Worm (Caenorhabditis elegans) whole organism, late embryonic: Measurements from ENCODE around the gene metl-13.
A peak's percentile ranks its signal among the peaks of the same experiment; 100 is the strongest.

ENCODE experiments used
- C38D4.7 ChIP-seq: fragments of 200-800 bp; sonication (Bioruptor generic); optimal IDR thresholded peaks from 2 replicates; lab custom pipeline; 2018; ENCODE audit warnings: mild to moderate bottlenecking, missing genetic modification characterization, moderate library complexity, missing compliant biosample characterization
- F13H6.1 ChIP-seq: sonication (generic microtip); optimal IDR thresholded peaks from 2 replicates; lab custom pipeline; 2016; ENCODE audit warnings: missing genetic modification characterization, missing compliant biosample characterization
- ceh-14 ChIP-seq: sonication (generic microtip); optimal IDR thresholded peaks from 2 replicates; lab custom pipeline; 2016; ENCODE audit warnings: missing genotype, missing genetic modification characterization, missing compliant biosample characterization
- ceh-18 ChIP-seq: sonication (generic microtip); optimal IDR thresholded peaks from 2 replicates; lab custom pipeline; 2016; ENCODE audit warnings: missing genetic modification characterization, missing compliant biosample characterization
- ceh-2 ChIP-seq: sonication (generic microtip); optimal IDR thresholded peaks from 2 replicates; lab custom pipeline; 2016; ENCODE audit warnings: missing genotype, missing genetic modification characterization, missing compliant biosample characterization
- ceh-24 ChIP-seq: sonication (generic microtip); optimal IDR thresholded peaks from 2 replicates; lab custom pipeline; 2016; ENCODE audit warnings: mild to moderate bottlenecking, missing genetic modification characterization, missing compliant biosample characterization
- ceh-31 ChIP-seq: sonication (generic microtip); optimal IDR thresholded peaks from 2 replicates; lab custom pipeline; 2016; ENCODE audit warnings: missing genetic modification characterization, missing compliant biosample characterization
- ceh-34 ChIP-seq: sonication (generic microtip); optimal IDR thresholded peaks from 2 replicates; lab custom pipeline; 2016; ENCODE audit warnings: mild to moderate bottlenecking, missing genetic modification characterization, missing compliant biosample characterization
- ceh-45 ChIP-seq: fragments of 200-800 bp; sonication (Bioruptor generic); IDR thresholded peaks from 2 replicates; pipeline ENCODE4 v1.3.6; 2022; ENCODE audit warnings: missing genetic modification reagents, missing genetic modification characterization, missing compliant biosample characterization
- ceh-48 ChIP-seq: sonication (generic microtip); optimal IDR thresholded peaks from 2 replicates; lab custom pipeline; 2016; ENCODE audit warnings: missing genetic modification characterization, inconsistent platforms, missing compliant biosample characterization
- ceh-6 ChIP-seq: fragments of 200-800 bp; sonication (Bioruptor generic); optimal IDR thresholded peaks from 2 replicates; lab custom pipeline; 2018; ENCODE audit warnings: mild to moderate bottlenecking, missing genetic modification characterization, missing compliant biosample characterization
- dve-1 ChIP-seq: sonication (generic microtip); optimal IDR thresholded peaks from 2 replicates; lab custom pipeline; 2017; ENCODE audit warnings: antibody characterized with exemption, mild to moderate bottlenecking, missing genetic modification characterization, missing compliant biosample characterization
- ets-4 ChIP-seq: sonication (generic microtip); optimal IDR thresholded peaks from 2 replicates; lab custom pipeline; 2016; ENCODE audit warnings: missing genetic modification characterization, missing compliant biosample characterization
- eyg-1 ChIP-seq: sonication (generic microtip); optimal IDR thresholded peaks from 2 replicates; lab custom pipeline; 2016; ENCODE audit warnings: missing genotype, missing genetic modification characterization, missing compliant biosample characterization
- fax-1 ChIP-seq: sonication (generic microtip); optimal IDR thresholded peaks from 2 replicates; lab custom pipeline; 2016; ENCODE audit warnings: missing genotype, missing genetic modification characterization, missing compliant biosample characterization
- fkh-10 ChIP-seq: fragments of 150-350 bp; optimal IDR thresholded peaks from 2 replicates; lab custom pipeline; 2014; ENCODE audit warnings: missing biosample characterization, missing genetic modification reagents, missing genetic modification characterization
- fkh-6 ChIP-seq: sonication (generic microtip); optimal IDR thresholded peaks from 2 replicates; lab custom pipeline; 2016; ENCODE audit warnings: missing genetic modification characterization, missing compliant biosample characterization
- gmeb-2 ChIP-seq: sonication (generic microtip); optimal IDR thresholded peaks from 2 replicates; lab custom pipeline; 2016; ENCODE audit warnings: missing genetic modification characterization, inconsistent platforms, missing compliant biosample characterization
- hlh-15 ChIP-seq: sonication (generic microtip); optimal IDR thresholded peaks from 2 replicates; lab custom pipeline; 2016; ENCODE audit warnings: missing genetic modification characterization, missing compliant biosample characterization
- hlh-30 ChIP-seq: sonication (generic microtip); optimal IDR thresholded peaks from 2 replicates; lab custom pipeline; 2017; ENCODE audit warnings: antibody characterized with exemption, missing genetic modification characterization, missing compliant biosample characterization; ENCODE audit not compliant: insufficient read depth
- hlh-6 ChIP-seq: sonication (generic microtip); optimal IDR thresholded peaks from 2 replicates; lab custom pipeline; 2016; ENCODE audit warnings: missing genotype, missing genetic modification characterization, missing compliant biosample characterization
- lin-11 ChIP-seq: fragments of 200-800 bp; sonication (Bioruptor generic); optimal IDR thresholded peaks from 2 replicates; lab custom pipeline; 2018; ENCODE audit warnings: mild to moderate bottlenecking, missing genetic modification characterization, missing compliant biosample characterization
- madf-2 ChIP-seq: sonication (generic microtip); optimal IDR thresholded peaks from 2 replicates; lab custom pipeline; 2017; ENCODE audit warnings: missing genetic modification characterization, missing compliant biosample characterization
- mec-3 ChIP-seq: sonication (generic microtip); optimal IDR thresholded peaks from 2 replicates; lab custom pipeline; 2016; ENCODE audit warnings: borderline replicate concordance, missing genetic modification characterization, missing compliant biosample characterization
- nfya-1 ChIP-seq: sonication (generic microtip); optimal IDR thresholded peaks from 2 replicates; lab custom pipeline; 2017; ENCODE audit warnings: missing genetic modification characterization, mild to moderate bottlenecking, missing compliant biosample characterization, antibody characterized with exemption, moderate library complexity
- nhr-11 ChIP-seq: fragments of 150-350 bp; optimal IDR thresholded peaks from 2 replicates; lab custom pipeline; 2014; ENCODE audit warnings: missing biosample characterization, missing genetic modification characterization
- pag-3 ChIP-seq: sonication (generic microtip); optimal IDR thresholded peaks from 2 replicates; lab custom pipeline; 2016; ENCODE audit warnings: missing compliant biosample characterization, missing genetic modification characterization, borderline replicate concordance
- pat-9 ChIP-seq: fragments of 200-800 bp; sonication (Bioruptor generic); optimal IDR thresholded peaks from 2 replicates; lab custom pipeline; 2018; ENCODE audit warnings: mild to moderate bottlenecking, missing genetic modification characterization, moderate library complexity, missing compliant biosample characterization
- pax-1 ChIP-seq: fragments of 150-350 bp; optimal IDR thresholded peaks from 2 replicates; lab custom pipeline; 2014; ENCODE audit warnings: missing biosample characterization, missing genetic modification characterization
- pha-4 ChIP-seq: fragments of 150-350 bp; optimal IDR thresholded peaks from 2 replicates; lab custom pipeline; 2018; ENCODE audit warnings: missing biosample characterization, missing genetic modification reagents, missing genetic modification characterization
- rnt-1 ChIP-seq: sonication (generic microtip); optimal IDR thresholded peaks from 2 replicates; lab custom pipeline; 2016; ENCODE audit warnings: missing genetic modification characterization, missing compliant biosample characterization
- sox-4 ChIP-seq: sonication (generic microtip); optimal IDR thresholded peaks from 2 replicates; lab custom pipeline; 2017; ENCODE audit warnings: mild to moderate bottlenecking, missing genetic modification characterization, inconsistent platforms, missing compliant biosample characterization
- syd-9 ChIP-seq: sonication (generic microtip); optimal IDR thresholded peaks from 2 replicates; lab custom pipeline; 2016; ENCODE audit warnings: mild to moderate bottlenecking, missing genetic modification characterization, moderate library complexity, missing compliant biosample characterization
- tbx-2 ChIP-seq: sonication (generic microtip); optimal IDR thresholded peaks from 2 replicates; lab custom pipeline; 2016; ENCODE audit warnings: missing genetic modification characterization, missing compliant biosample characterization
- ttx-3 ChIP-seq: sonication (generic microtip); optimal IDR thresholded peaks from 2 replicates; lab custom pipeline; 2016; ENCODE audit warnings: missing genetic modification reagents, missing genetic modification characterization, missing compliant biosample characterization
- unc-42 ChIP-seq: sonication (generic microtip); optimal IDR thresholded peaks from 2 replicates; lab custom pipeline; 2016; ENCODE audit warnings: missing genotype, missing genetic modification characterization, missing compliant biosample characterization
- unc-55 ChIP-seq: sonication (generic microtip); optimal IDR thresholded peaks from 2 replicates; lab custom pipeline; 2017; ENCODE audit warnings: missing biosample characterization, missing genetic modification reagents, missing genetic modification characterization
- zip-5 ChIP-seq: sonication (generic microtip); optimal IDR thresholded peaks from 2 replicates; lab custom pipeline; 2016; ENCODE audit warnings: missing genetic modification characterization, missing compliant biosample characterization

The metl-13 gene

ce11 chrIV:6634789-6635188, at the start of gene metl-13:
metl-13 (plus strand) TSS chrIV:6635089.
- TF ChIP-seq ttx-3 (tag; lab: Kevin White, UChicago) (no peak), zip-5 (no peak), sox-4 (tag; lab: Kevin White, UChicago) (no peak), ceh-14 (tag; lab: Kevin White, UChicago) (no peak), syd-9 (no peak), hlh-15 (no peak), ceh-6 (GFP tag; lab: Kevin White, UChicago) (no peak), pax-1 (tag; lab: Kevin White, UChicago) (no peak), ceh-45 (GFP tag; lab: Robert Waterston, UW) (no peak), fkh-10 (GFP tag; lab: Kevin White, UChicago) (no peak), fax-1 (tag; lab: Kevin White, UChicago) (no peak), mec-3 (no peak), ceh-2 (tag; lab: Kevin White, UChicago) (no peak), pha-4 (tag; lab: Kevin White, UChicago) (no peak), F13H6.1 (no peak)

- TF ChIP-seq ceh-31 (tag; lab: Kevin White, UChicago) (peak; percentile 72), unc-55 (GFP tag; lab: Kevin White, UChicago) (peak; percentile 27), pax-1 (tag; lab: Kevin White, UChicago) (peak; percentile 71), F13H6.1 (no peak), nfya-1 (tag; lab: Kevin White, UChicago) (peak; percentile 48), ceh-18 (peak; percentile 39), tbx-2 (peak; percentile 33), unc-42 (tag; lab: Kevin White, UChicago) (peak; percentile 50), pag-3 (tag; lab: Kevin White, UChicago) (no peak), ceh-34 (peak; percentile 26), pha-4 (tag; lab: Kevin White, UChicago) (no peak), ceh-24 (tag; lab: Kevin White, UChicago) (no peak), dve-1 (tag; lab: Kevin White, UChicago) (peak; percentile 42), hlh-30 (tag; lab: Kevin White, UChicago) (peak; percentile 14), rnt-1 (tag; lab: Kevin White, UChicago) (peak; percentile 55), eyg-1 (tag; lab: Kevin White, UChicago) (no peak)
- TF ChIP-seq, all 69 proteins: peak for 11
These were observed 49.4 kb upstream of the metl-13 start, which contains the start of the genes F38A5.2 and dnj-11 for ce11 chrIV:6585397-6585921. F38A5.2 (minus strand) TSS chrIV:6585400. dnj-11 (plus strand) TSS chrIV:6585871.

- no peak for TF ChIP-seq lin-11 (tag; lab: Kevin White, UChicago)
- TF ChIP-seq unc-55 (GFP tag; lab: Kevin White, UChicago), result no peak
- TF ChIP-seq hlh-15, result no peak
- no peak for TF ChIP-seq ceh-48
- no peak for TF ChIP-seq rnt-1 (tag; lab: Kevin White, UChicago)
- no peak for TF ChIP-seq nhr-11 (tag; lab: Kevin White, UChicago)
- TF ChIP-seq C38D4.7 (GFP tag; lab: Kevin White, UChicago), result no peak
- no peak for TF ChIP-seq hlh-6 (tag; lab: Kevin White, UChicago)
- TF ChIP-seq ets-4, result no peak
- no peak for TF ChIP-seq dve-1 (tag; lab: Kevin White, UChicago)
- TF ChIP-seq mec-3, result no peak
- no peak for TF ChIP-seq fkh-6
- TF ChIP-seq sox-4 (tag; lab: Kevin White, UChicago), result no peak
- no peak for TF ChIP-seq pat-9 (tag; lab: Kevin White, UChicago)
- TF ChIP-seq madf-2, result no peak
- TF ChIP-seq zip-5, result no peak
- no peak for TF ChIP-seq gmeb-2 (tag; lab: Kevin White, UChicago)
These were observed 46.7 kb upstream of the metl-13 start for ce11 chrIV:6588080-6588613.
